Worm (Caenorhabditis elegans) whole organism, young adult: ENCODE data around the gene nduf-9.

ENCODE experiments used
- F23B12.7 ChIP-seq: sonication (generic microtip); optimal IDR thresholded peaks from 2 replicates; lab custom pipeline; 2017; ENCODE audit warnings: missing genetic modification characterization, mild to moderate bottlenecking, missing compliant biosample characterization, antibody characterized with exemption, moderate library complexity; ENCODE audit not compliant: insufficient read depth
- F33H1.4 ChIP-seq: fragments of 200-800 bp; sonication (Bioruptor generic); IDR thresholded peaks from 2 replicates; pipeline ENCODE4 v1.3.6; 2022; ENCODE audit warnings: missing genetic modification reagents, missing genetic modification characterization, missing compliant biosample characterization
- F52B5.7 ChIP-seq: sonication (generic microtip); optimal IDR thresholded peaks from 2 replicates; lab custom pipeline; 2016; ENCODE audit warnings: mild to moderate bottlenecking, missing genetic modification characterization, missing compliant biosample characterization
- T07F8.4 ChIP-seq: sonication (generic microtip); optimal IDR thresholded peaks from 2 replicates; lab custom pipeline; 2016; ENCODE audit warnings: mild to moderate bottlenecking, missing genetic modification characterization, moderate library complexity, missing compliant biosample characterization
- Y53F4B.3 ChIP-seq: fragments of 200-800 bp; sonication (Bioruptor generic); IDR thresholded peaks from 2 replicates; pipeline ENCODE4 v1.3.6; 2022; ENCODE audit warnings: missing genetic modification reagents, missing genetic modification characterization, missing compliant biosample characterization
- Y56A3A.18 ChIP-seq: fragments of 200-800 bp; sonication (Bioruptor generic); IDR thresholded peaks from 2 replicates; pipeline ENCODE4 v1.3.6; 2022; ENCODE audit warnings: missing genetic modification reagents, missing genetic modification characterization, missing compliant biosample characterization
- akir-1 ChIP-seq: fragments of 200-800 bp; sonication (Bioruptor generic); optimal IDR thresholded peaks from 2 replicates; lab custom pipeline; 2018; ENCODE audit warnings: mild to moderate bottlenecking, missing genetic modification characterization, moderate library complexity, missing compliant biosample characterization
- athp-1 ChIP-seq: sonication (generic microtip); optimal IDR thresholded peaks from 2 replicates; lab custom pipeline; 2017; ENCODE audit warnings: mild to moderate bottlenecking, missing genetic modification characterization, missing compliant biosample characterization
- attf-5 ChIP-seq: fragments of 200-800 bp; sonication (Bioruptor generic); optimal IDR thresholded peaks from 2 replicates; lab custom pipeline; 2018; ENCODE audit warnings: mild to moderate bottlenecking, missing genetic modification characterization, missing compliant biosample characterization
- bed-2 ChIP-seq: fragments of 200-800 bp; sonication (Bioruptor generic); IDR thresholded peaks from 2 replicates; pipeline ENCODE4 v1.3.6; 2022; ENCODE audit warnings: missing genetic modification reagents, missing genetic modification characterization, missing compliant biosample characterization
- cebp-1 ChIP-seq, 2 experiments: fragments of 200-800 bp in 1 of 2; sonication (Bioruptor generic) in 1 of 2; sonication (generic microtip) in 1 of 2; IDR thresholded peaks in 1 of 2; optimal IDR thresholded peaks in 1 of 2; 2 replicates each; pipeline versions ENCODE4 v1.3.6 to Lab custom; 2017 to 2022; ENCODE audit warnings: missing compliant biosample characterization in 2 of 2, missing genetic modification characterization in 2 of 2, mild to moderate bottlenecking in 1 of 2, missing genetic modification reagents in 1 of 2, moderate library complexity in 1 of 2
- ceh-27 ChIP-seq: fragments of 200-800 bp; sonication (Bioruptor generic); optimal IDR thresholded peaks from 2 replicates; lab custom pipeline; 2018; ENCODE audit warnings: mild to moderate bottlenecking, missing genetic modification characterization, moderate library complexity, missing compliant biosample characterization
- ceh-58 ChIP-seq: fragments of 200-800 bp; sonication (Bioruptor generic); IDR thresholded peaks from 2 replicates; pipeline ENCODE4 v1.3.6; 2022; ENCODE audit warnings: missing genetic modification characterization, missing compliant biosample characterization
- dpl-1 ChIP-seq: fragments of 150-350 bp; optimal IDR thresholded peaks from 2 replicates; lab custom pipeline; 2014; ENCODE audit warnings: missing biosample characterization, missing genetic modification reagents, missing genetic modification characterization
- efl-1 ChIP-seq: fragments of 150-350 bp; optimal IDR thresholded peaks from 2 replicates; lab custom pipeline; 2014; ENCODE audit warnings: missing biosample characterization, missing genetic modification reagents, missing genetic modification characterization
- ets-4 ChIP-seq: fragments of 200-800 bp; sonication (Bioruptor generic); optimal IDR thresholded peaks from 2 replicates; lab custom pipeline; 2018; ENCODE audit warnings: mild to moderate bottlenecking, missing genetic modification characterization, missing compliant biosample characterization
- fkh-3 ChIP-seq: sonication (generic microtip); optimal IDR thresholded peaks from 2 replicates; lab custom pipeline; 2016; ENCODE audit warnings: mild to moderate bottlenecking, missing genetic modification characterization, missing compliant biosample characterization
- gei-17 ChIP-seq: fragments of 200-800 bp; sonication (Bioruptor generic); optimal IDR thresholded peaks from 2 replicates; lab custom pipeline; 2018; ENCODE audit warnings: mild to moderate bottlenecking, missing genetic modification characterization, missing compliant biosample characterization
- hmg-1.2 ChIP-seq: fragments of 200-800 bp; sonication (Bioruptor generic); IDR thresholded peaks from 2 replicates; pipeline ENCODE4 v1.3.6; 2022; ENCODE audit warnings: missing genetic modification reagents, missing genetic modification characterization, missing compliant biosample characterization
- hmg-20 ChIP-seq: fragments of 200-800 bp; sonication (Bioruptor generic); IDR thresholded peaks from 2 replicates; pipeline ENCODE4 v1.3.6; 2022; ENCODE audit warnings: missing genetic modification reagents, missing genetic modification characterization, missing compliant biosample characterization
- hsf-1 ChIP-seq: fragments of 200-800 bp; sonication (Bioruptor generic); IDR thresholded peaks from 2 replicates; pipeline ENCODE4 v1.3.6; 2022; ENCODE audit warnings: missing genetic modification reagents, missing genetic modification characterization, missing compliant biosample characterization
- lin-35 ChIP-seq, 3 experiments: fragments of 150-350 bp in 2 of 3; sonication (generic microtip) in 1 of 3; optimal IDR thresholded peaks; 2 replicates each; lab custom pipeline; 2014 to 2018; ENCODE audit warnings: missing biosample characterization in 3 of 3, missing genetic modification characterization in 3 of 3, missing genetic modification reagents in 3 of 3
- lin-54 ChIP-seq: fragments of 200-800 bp; sonication (Bioruptor generic); optimal IDR thresholded peaks from 2 replicates; lab custom pipeline; 2018; ENCODE audit warnings: mild to moderate bottlenecking, missing genetic modification characterization, missing compliant biosample characterization
- lsl-1 ChIP-seq: fragments of 200-800 bp; sonication (Bioruptor generic); optimal IDR thresholded peaks from 2 replicates; lab custom pipeline; 2018; ENCODE audit warnings: mild to moderate bottlenecking, missing genetic modification characterization, moderate library complexity, missing compliant biosample characterization
- madf-10 ChIP-seq: sonication (generic microtip); optimal IDR thresholded peaks from 2 replicates; lab custom pipeline; 2016; ENCODE audit warnings: mild to moderate bottlenecking, missing genetic modification characterization, missing compliant biosample characterization
- madf-6 ChIP-seq: fragments of 200-800 bp; sonication (Bioruptor generic); IDR thresholded peaks from 2 replicates; pipeline ENCODE4 v1.3.6; 2022; ENCODE audit warnings: missing genetic modification reagents, missing genetic modification characterization, missing compliant biosample characterization
- mcd-1 ChIP-seq: fragments of 200-800 bp; sonication (Bioruptor generic); IDR thresholded peaks from 2 replicates; pipeline ENCODE4 v1.3.6; 2022; ENCODE audit warnings: missing genetic modification reagents, missing genetic modification characterization, missing compliant biosample characterization
- nhr-179 ChIP-seq: sonication (generic microtip); optimal IDR thresholded peaks from 2 replicates; lab custom pipeline; 2016; ENCODE audit warnings: mild to moderate bottlenecking, missing genetic modification characterization, missing compliant biosample characterization
- pbrm-1 ChIP-seq: fragments of 200-800 bp; sonication (Bioruptor generic); IDR thresholded peaks from 2 replicates; pipeline ENCODE4 v1.3.6; 2022; ENCODE audit warnings: missing genetic modification reagents, missing genetic modification characterization, missing compliant biosample characterization
- pha-4 ChIP-seq: fragments of 150-350 bp; sonication (generic microtip); optimal IDR thresholded peaks from 2 replicates; lab custom pipeline; 2014; ENCODE audit warnings: missing biosample characterization, missing genetic modification reagents, missing genetic modification characterization
- rcor-1 ChIP-seq: fragments of 200-800 bp; sonication (Bioruptor generic); IDR thresholded peaks from 2 replicates; pipeline ENCODE4 v1.3.6; 2022; ENCODE audit warnings: missing genetic modification reagents, missing genetic modification characterization, missing compliant biosample characterization
- rec-8 ChIP-seq, 2 experiments: sonication (generic microtip); optimal IDR thresholded peaks; 2 replicates each; lab custom pipeline; 2016; ENCODE audit warnings: mild to moderate bottlenecking in 2 of 2, missing genetic modification characterization in 2 of 2, missing genetic modification reagents in 2 of 2, missing genotype in 2 of 2, missing biosample characterization in 1 of 2, missing compliant biosample characterization in 1 of 2, moderate library complexity in 1 of 2
- snpc-4 ChIP-seq, 5 experiments: fragments of 150-350 bp in 1 of 5; sonication (generic microtip) in 4 of 5; optimal IDR thresholded peaks; 2 replicates each; lab custom pipeline; 2014 to 2018; ENCODE audit warnings: missing genetic modification characterization in 5 of 5, missing biosample characterization in 3 of 5, antibody characterized with exemption in 2 of 5, mild to moderate bottlenecking in 2 of 5, missing compliant biosample characterization in 2 of 5, missing genotype in 2 of 5, moderate library complexity in 2 of 5, missing genetic modification reagents in 1 of 5
- sptf-2 ChIP-seq: fragments of 200-800 bp; sonication (Bioruptor generic); optimal IDR thresholded peaks from 2 replicates; lab custom pipeline; 2018; ENCODE audit warnings: mild to moderate bottlenecking, missing genetic modification characterization, missing compliant biosample characterization
- tbp1 ChIP-seq: fragments of 200-800 bp; sonication (Bioruptor generic); optimal IDR thresholded peaks from 2 replicates; lab custom pipeline; 2018; ENCODE audit warnings: mild to moderate bottlenecking, missing genetic modification characterization, missing compliant biosample characterization
- tlf-1 ChIP-seq: fragments of 200-800 bp; sonication (Bioruptor generic); optimal IDR thresholded peaks from 2 replicates; lab custom pipeline; 2018; ENCODE audit warnings: mild to moderate bottlenecking, missing genetic modification characterization, missing compliant biosample characterization
- zfh-2 ChIP-seq: fragments of 200-800 bp; sonication (Bioruptor generic); conservative IDR thresholded peaks from 2 replicates; pipeline ENCODE4 v1.3.6; 2022; ENCODE audit warnings: missing genetic modification reagents, missing genetic modification characterization, missing compliant biosample characterization
- zim-3 ChIP-seq: sonication (generic microtip); optimal IDR thresholded peaks from 2 replicates; lab custom pipeline; 2017; ENCODE audit warnings: mild to moderate bottlenecking, missing genetic modification characterization, moderate library complexity, missing compliant biosample characterization
- ztf-18 ChIP-seq: sonication (generic microtip); optimal IDR thresholded peaks from 2 replicates; lab custom pipeline; 2016; ENCODE audit warnings: missing genotype, mild to moderate bottlenecking, missing genetic modification characterization, missing compliant biosample characterization
- ztf-25 ChIP-seq: fragments of 200-800 bp; sonication (Bioruptor generic); IDR thresholded peaks from 2 replicates; pipeline ENCODE4 v1.3.6; 2022; ENCODE audit warnings: missing genetic modification reagents, missing genetic modification characterization, missing compliant biosample characterization
- ztf-28 ChIP-seq: fragments of 200-800 bp; sonication (Bioruptor generic); IDR thresholded peaks from 2 replicates; pipeline ENCODE4 v1.3.6; 2022; ENCODE audit warnings: missing genetic modification reagents, missing genetic modification characterization, missing compliant biosample characterization

The nduf-9 gene

ce11 chrIII:3248307-3249037 is at the start of gene nduf-9:
TSS of gene nduf-9 (minus strand) at chrIII:3248575.
- TF ChIP-seq lin-54 (GFP tag; lab: Kevin White, UChicago) (no peak), mcd-1 (GFP tag; lab: Robert Waterston, UW) (peak; percentile 52), rcor-1 (0 out of 2 replicates have a peak, but pooled peaks have one; percentile 9), snpc-4 (GFP tag; optimal IDR thresholded peaks at IDR 0.05; lab: Kevin White, UChicago) (no peak), snpc-4 (tag; optimal IDR thresholded peaks at IDR 0.05; lab: Kevin White, UChicago) (peak in 1 of 4 experiments; percentile 27), zfh-2 (peak; percentile 56; the same call in 1 of the 2 replicates), Y53F4B.3 (GFP tag; lab: Robert Waterston, UW) (no peak), lin-35 (GFP tag; optimal IDR thresholded peaks at IDR 0.05; lab: Kevin White, UChicago) (peak in 1 of 3 experiments; percentile 38), F33H1.4 (GFP tag; lab: Robert Waterston, UW) (peak; percentile 37), ztf-28 (GFP tag; lab: Robert Waterston, UW) (0 out of 2 replicates have a peak, but pooled peaks have one; percentile 8), F23B12.7 (tag; lab: Kevin White, UChicago) (peak; percentile 33), lsl-1 (GFP tag; lab: Kevin White, UChicago) (peak; percentile 71)

ce11 chrIII:3297151-3297550 is 48.8 kb upstream of the nduf-9 start, which contains the start of gene Y53G8AR.5:
TSS of gene Y53G8AR.5 (plus strand) at chrIII:3297451.
- TF ChIP-seq akir-1 (GFP tag; lab: Kevin White, UChicago) (no peak), gei-17 (GFP tag; lab: Kevin White, UChicago) (no peak), efl-1 (GFP tag; lab: Kevin White, UChicago) (no peak), zim-3 (tag; lab: Kevin White, UChicago) (no peak)

- TF ChIP-seq F33H1.4 (GFP tag; lab: Robert Waterston, UW), result peak; percentile 79
- peak; percentile 98 for TF ChIP-seq hmg-1.2 (GFP tag; lab: Robert Waterston, UW)
- TF ChIP-seq cebp-1 (GFP tag; IDR thresholded peaks at IDR 0.05; lab: Robert Waterston, UW), result no peak
- TF ChIP-seq cebp-1 (tag; optimal IDR thresholded peaks at IDR 0.05; lab: Kevin White, UChicago), result no peak
- TF ChIP-seq pbrm-1 (GFP tag; lab: Robert Waterston, UW), result no peak
- TF ChIP-seq pha-4 (tag; lab: Kevin White, UChicago), result no peak
- no peak for TF ChIP-seq bed-2 (GFP tag; lab: Robert Waterston, UW)
- TF ChIP-seq ets-4 (GFP tag; lab: Kevin White, UChicago), result no peak
- no peak for TF ChIP-seq attf-5 (GFP tag; lab: Kevin White, UChicago)
- no peak for TF ChIP-seq ztf-25 (GFP tag; lab: Robert Waterston, UW)
- no peak for TF ChIP-seq F52B5.7 (tag; lab: Kevin White, UChicago)
- TF ChIP-seq tlf-1 (GFP tag; lab: Kevin White, UChicago), result no peak
- TF ChIP-seq T07F8.4 (tag; lab: Kevin White, UChicago), result no peak
- TF ChIP-seq fkh-3 (tag; lab: Kevin White, UChicago), result no peak
- TF ChIP-seq athp-1 (tag; lab: Kevin White, UChicago), result no peak
- TF ChIP-seq lsl-1 (GFP tag; lab: Kevin White, UChicago), result peak; percentile 50
- TF ChIP-seq madf-10 (tag; lab: Kevin White, UChicago), result no peak
- no peak for TF ChIP-seq dpl-1
- TF ChIP-seq lin-54 (GFP tag; lab: Kevin White, UChicago), result peak; percentile 43
- TF ChIP-seq efl-1 (GFP tag; lab: Kevin White, UChicago), result peak; percentile 35
- no peak for TF ChIP-seq rec-8 (tag; optimal IDR thresholded peaks at IDR 0.05; lab: Kevin White, UChicago)
- TF ChIP-seq ceh-27 (GFP tag; lab: Kevin White, UChicago), result no peak
- TF ChIP-seq ceh-58 (GFP tag; lab: Robert Waterston, UW), result no peak
- TF ChIP-seq tbp1 (GFP tag; lab: Kevin White, UChicago), result no peak
- no peak for TF ChIP-seq ztf-18 (tag; lab: Kevin White, UChicago)
- TF ChIP-seq nhr-179 (tag; lab: Kevin White, UChicago), result no peak
- TF ChIP-seq hmg-20 (GFP tag; lab: Robert Waterston, UW), result no peak
- TF ChIP-seq madf-6 (GFP tag; lab: Robert Waterston, UW), result peak; percentile 45; the same call in 1 of the 2 replicates
- no peak for TF ChIP-seq Y56A3A.18 (GFP tag; lab: Robert Waterston, UW)
- no peak for TF ChIP-seq sptf-2
- no peak for TF ChIP-seq hsf-1 (GFP tag; lab: Robert Waterston, UW)
- 0 out of 2 replicates have a peak, but pooled peaks have one; percentile 12 for TF ChIP-seq rcor-1
- no peak for TF ChIP-seq lin-35 (GFP tag; optimal IDR thresholded peaks at IDR 0.05; lab: Kevin White, UChicago)
Observed at ce11 chrIII:3294283-3294793, 46.0 kb upstream of the nduf-9 start, which contains the start of the genes Y53G8AR.8 and Y53G8AR.6. TSS of gene Y53G8AR.8 (minus strand) at chrIII:3294330. TSS of gene Y53G8AR.6 (plus strand) at chrIII:3294743.
